Fruit fly (Drosophila melanogaster) whole organism, embryonic: ENCODE measurements around the gene defl.
A peak's percentile ranks its signal among the peaks of the same experiment; 100 is the strongest.

ENCODE experiments used
- Awh ChIP-seq: fragments of 200-800 bp; sonication (Bioruptor generic); IDR thresholded peaks from 2 replicates; pipeline ENCODE4, ENCODE4 v1.3.6; 2022; ENCODE audit warnings: missing biosample characterization, missing genetic modification characterization
- Bdp1 ChIP-seq: fragments of 200-800 bp; sonication (Bioruptor generic); optimal IDR thresholded peaks from 3 replicates; lab custom pipeline; 2016; ENCODE audit warnings: missing biosample characterization, missing genetic modification characterization
- CG10267 ChIP-seq: fragments of 200-800 bp; sonication (Bioruptor generic); optimal IDR thresholded peaks from 2 replicates; lab custom pipeline; 2018; ENCODE audit warnings: missing biosample characterization, mild to moderate bottlenecking, missing genetic modification characterization, moderate library complexity
- CG10462 ChIP-seq: fragments of 200-800 bp; sonication (Bioruptor generic); optimal IDR thresholded peaks from 2 replicates; lab custom pipeline; 2016; ENCODE audit warnings: missing biosample characterization, missing genetic modification characterization
- CG11093 ChIP-seq: fragments of 200-800 bp; sonication (Bioruptor generic); IDR thresholded peaks from 3 replicates; pipeline ENCODE4 v1.3.6; 2022; ENCODE audit warnings: missing biosample characterization, missing genetic modification characterization
- CG11504 ChIP-seq: fragments of 200-800 bp; sonication (Bioruptor generic); optimal IDR thresholded peaks from 3 replicates; lab custom pipeline; 2019; ENCODE audit warnings: missing biosample characterization, mild to moderate bottlenecking, missing genetic modification characterization, moderate library complexity
- CG12104 ChIP-seq: fragments of 200-800 bp; sonication (Bioruptor generic); optimal IDR thresholded peaks from 3 replicates; lab custom pipeline; 2016; ENCODE audit warnings: missing biosample characterization, missing genetic modification characterization
- CG13624 ChIP-seq: fragments of 200-800 bp; sonication (Bioruptor generic); optimal IDR thresholded peaks from 2 replicates; lab custom pipeline; 2016; ENCODE audit warnings: missing biosample characterization, missing genetic modification characterization
- CG15011 ChIP-seq: fragments of 200-800 bp; sonication (Bioruptor generic); optimal IDR thresholded peaks from 3 replicates; lab custom pipeline; 2018; ENCODE audit warnings: missing biosample characterization, mild to moderate bottlenecking, missing genetic modification characterization
- CG15601 ChIP-seq: fragments of 200-800 bp; sonication (Bioruptor generic); optimal IDR thresholded peaks from 3 replicates; lab custom pipeline; 2019; ENCODE audit warnings: missing biosample characterization, mild to moderate bottlenecking, missing genetic modification characterization, moderate library complexity
- CG16815 ChIP-seq: fragments of 200-800 bp; sonication (Bioruptor generic); optimal IDR thresholded peaks from 3 replicates; lab custom pipeline; 2017; ENCODE audit warnings: missing biosample characterization, mild to moderate bottlenecking, missing genetic modification characterization
- CG17186 ChIP-seq: fragments of 200-800 bp; sonication (Bioruptor generic); optimal IDR thresholded peaks from 3 replicates; lab custom pipeline; 2017; ENCODE audit warnings: missing biosample characterization, missing genetic modification reagents, missing genetic modification characterization
- CG2875 ChIP-seq: fragments of 200-800 bp; sonication (Bioruptor generic); optimal IDR thresholded peaks from 2 replicates; lab custom pipeline; 2017; ENCODE audit warnings: missing biosample characterization, mild to moderate bottlenecking, missing genetic modification characterization, missing genetic modification reagents
- CG31441 ChIP-seq: fragments of 200-800 bp; sonication (Bioruptor generic); IDR thresholded peaks from 2 replicates; pipeline ENCODE4 v1.3.6; 2022; ENCODE audit warnings: missing biosample characterization, missing genetic modification characterization
- CG4282 ChIP-seq: fragments of 200-800 bp; sonication (Bioruptor generic); optimal IDR thresholded peaks from 2 replicates; lab custom pipeline; 2016; ENCODE audit warnings: missing biosample characterization, missing genetic modification characterization
- CG6654 ChIP-seq: fragments of 200-800 bp; sonication (Bioruptor generic); optimal IDR thresholded peaks from 2 replicates; lab custom pipeline; 2017; ENCODE audit warnings: missing biosample characterization, mild to moderate bottlenecking, missing genetic modification characterization
- CG6689 ChIP-seq: fragments of 200-800 bp; sonication (Bioruptor generic); IDR thresholded peaks from 2 replicates; pipeline ENCODE4 v1.3.6; 2022; ENCODE audit warnings: missing biosample characterization, missing genetic modification characterization
- CG6813 ChIP-seq: fragments of 200-800 bp; sonication (Bioruptor generic); optimal IDR thresholded peaks from 2 replicates; lab custom pipeline; 2017; ENCODE audit warnings: missing biosample characterization, missing genetic modification characterization, mild to moderate bottlenecking, moderate library complexity, missing genetic modification reagents
- CG7987 ChIP-seq: fragments of 200-800 bp; sonication (Bioruptor generic); optimal IDR thresholded peaks from 2 replicates; lab custom pipeline; 2018; ENCODE audit warnings: missing biosample characterization, mild to moderate bottlenecking, missing genetic modification characterization, moderate library complexity
- CG8765 ChIP-seq: fragments of 200-800 bp; sonication (Bioruptor generic); IDR thresholded peaks from 2 replicates; pipeline ENCODE4 v1.3.6; 2022; ENCODE audit warnings: missing biosample characterization, missing genetic modification characterization
- CG8944 ChIP-seq: fragments of 200-800 bp; sonication (Bioruptor generic); optimal IDR thresholded peaks from 3 replicates; lab custom pipeline; 2016; ENCODE audit warnings: missing biosample characterization, missing genetic modification characterization
- CTCF ChIP-seq: fragments of 200-800 bp; sonication (Bioruptor generic); optimal IDR thresholded peaks from 2 replicates; lab custom pipeline; 2017; ENCODE audit warnings: missing biosample characterization, mild to moderate bottlenecking, missing genetic modification characterization, moderate library complexity
- D19A ChIP-seq: fragments of 200-800 bp; optimal IDR thresholded peaks from 3 replicates; lab custom pipeline; 2019; ENCODE audit warnings: missing biosample characterization, mild to moderate bottlenecking, missing genetic modification characterization, moderate library complexity
- Dp ChIP-seq: fragments of 200-800 bp; sonication (Bioruptor generic); optimal IDR thresholded peaks from 2 replicates; lab custom pipeline; 2018; ENCODE audit warnings: missing biosample characterization, mild to moderate bottlenecking, missing genetic modification characterization, moderate library complexity
- Eip74EF ChIP-seq, 2 experiments: fragments of 200-800 bp in 1 of 2; fragments of >200 bp in 1 of 2; sonication (Bioruptor generic) in 1 of 2; optimal IDR thresholded peaks; 2 replicates each; lab custom pipeline; 2017 to 2019; ENCODE audit warnings: missing biosample characterization in 2 of 2, missing genetic modification characterization in 2 of 2, mild to moderate bottlenecking in 1 of 2, moderate library complexity in 1 of 2
- HmgZ ChIP-seq: fragments of 200-800 bp; sonication (Bioruptor generic); optimal IDR thresholded peaks from 2 replicates; lab custom pipeline; 2018; ENCODE audit warnings: missing biosample characterization, mild to moderate bottlenecking, missing genetic modification characterization
- Kr ChIP-seq: fragments of 200-800 bp; sonication (Bioruptor generic); optimal IDR thresholded peaks from 2 replicates; lab custom pipeline; 2017; ENCODE audit warnings: missing biosample characterization, mild to moderate bottlenecking, missing genetic modification characterization
- Mrtf ChIP-seq: fragments of 200-800 bp; sonication (Bioruptor generic); IDR thresholded peaks from 3 replicates; pipeline ENCODE4 v1.3.6; 2022; ENCODE audit warnings: missing biosample characterization, missing genetic modification characterization
- Neu2 ChIP-seq: fragments of 200-800 bp; sonication (Bioruptor generic); optimal IDR thresholded peaks from 3 replicates; lab custom pipeline; 2016; ENCODE audit warnings: missing biosample characterization, missing genetic modification characterization, borderline replicate concordance
- Poxn ChIP-seq: fragments of 200-800 bp; sonication (Bioruptor generic); IDR thresholded peaks from 2 replicates; pipeline ENCODE4 v1.3.6; 2022; ENCODE audit warnings: missing biosample characterization, missing genetic modification characterization
- Side ChIP-seq: fragments of 200-800 bp; sonication (Bioruptor generic); optimal IDR thresholded peaks from 2 replicates; lab custom pipeline; 2016; ENCODE audit warnings: missing biosample characterization, missing genetic modification characterization
- Spps ChIP-seq: fragments of 200-800 bp; sonication (Bioruptor generic); optimal IDR thresholded peaks from 2 replicates; lab custom pipeline; 2018; ENCODE audit warnings: missing biosample characterization, mild to moderate bottlenecking, missing genetic modification characterization
- ap ChIP-seq: fragments of 200-800 bp; sonication (Bioruptor generic); IDR thresholded peaks from 2 replicates; pipeline ENCODE4 v1.3.6; 2022; ENCODE audit warnings: missing biosample characterization, missing genetic modification characterization
- ato ChIP-seq: fragments of 200-800 bp; sonication (Bioruptor generic); IDR thresholded peaks from 2 replicates; pipeline ENCODE4 v1.3.6; 2022; ENCODE audit warnings: missing biosample characterization, missing genetic modification characterization; ENCODE audit not compliant: partially characterized antibody
- crol ChIP-seq: fragments of 200-800 bp; sonication (Bioruptor generic); IDR thresholded peaks from 2 replicates; pipeline ENCODE4 v1.3.6; 2022; ENCODE audit warnings: missing biosample characterization, missing genetic modification characterization
- crp ChIP-seq, 2 experiments: fragments of 200-800 bp; sonication (Bioruptor generic); optimal IDR thresholded peaks; 2 replicates in 1 of 2; 3 replicates in 1 of 2; lab custom pipeline; 2017; ENCODE audit warnings: missing biosample characterization in 2 of 2, missing genetic modification characterization in 2 of 2, mild to moderate bottlenecking in 1 of 2, moderate library complexity in 1 of 2
- ewg ChIP-seq: fragments of 200-800 bp; sonication (Bioruptor generic); optimal IDR thresholded peaks from 3 replicates; lab custom pipeline; 2017; ENCODE audit warnings: mild to moderate bottlenecking, missing biosample characterization, missing genetic modification reagents, missing genetic modification characterization
- fd102C ChIP-seq: fragments of 200-800 bp; sonication (Bioruptor generic); optimal IDR thresholded peaks from 2 replicates; lab custom pipeline; 2018; ENCODE audit warnings: missing biosample characterization, mild to moderate bottlenecking, missing genetic modification characterization, moderate library complexity
- gt ChIP-seq: fragments of 200-800 bp; sonication (Bioruptor generic); IDR thresholded peaks from 2 replicates; pipeline ENCODE4 v1.3.6; 2022; ENCODE audit warnings: missing biosample characterization, missing genetic modification characterization
- mam ChIP-seq: fragments of 200-800 bp; sonication (Bioruptor generic); optimal IDR thresholded peaks from 3 replicates; lab custom pipeline; 2016; ENCODE audit warnings: missing biosample characterization, missing genetic modification characterization
- pfk ChIP-seq: fragments of 200-800 bp; sonication (Bioruptor generic); optimal IDR thresholded peaks from 2 replicates; lab custom pipeline; 2018; ENCODE audit warnings: missing biosample characterization, mild to moderate bottlenecking, missing genetic modification characterization, moderate library complexity
- pho ChIP-seq: fragments of 200-800 bp; sonication (Bioruptor generic); optimal IDR thresholded peaks from 2 replicates; lab custom pipeline; 2016; ENCODE audit warnings: missing biosample characterization, missing genetic modification characterization
- pzg ChIP-seq: fragments of 200-800 bp; sonication (Bioruptor generic); optimal IDR thresholded peaks from 3 replicates; lab custom pipeline; 2018; ENCODE audit warnings: missing biosample characterization, mild to moderate bottlenecking, missing genetic modification characterization, moderate library complexity
- rib ChIP-seq: fragments of 200-800 bp; sonication (Bioruptor generic); IDR thresholded peaks from 2 replicates; pipeline ENCODE4 v1.3.6; 2022; ENCODE audit warnings: missing biosample characterization, missing genetic modification characterization
- stc ChIP-seq: fragments of 200-800 bp; sonication (Bioruptor generic); IDR thresholded peaks from 2 replicates; pipeline ENCODE4 v1.3.6; 2022; ENCODE audit warnings: missing biosample characterization, missing genetic modification characterization
- tio ChIP-seq: fragments of 200-800 bp; sonication (Bioruptor generic); optimal IDR thresholded peaks from 2 replicates; lab custom pipeline; 2017; ENCODE audit warnings: missing biosample characterization, missing genetic modification characterization, inconsistent platforms
- tll ChIP-seq, 2 experiments: fragments of 200-800 bp in 1 of 2; fragments of >200 bp in 1 of 2; sonication (Bioruptor generic) in 1 of 2; optimal IDR thresholded peaks; 2 replicates each; lab custom pipeline; 2017 to 2019; ENCODE audit warnings: missing biosample characterization in 2 of 2, missing genetic modification characterization in 2 of 2, mild to moderate bottlenecking in 1 of 2, moderate library complexity in 1 of 2
- ttk ChIP-seq: fragments of 200-800 bp; sonication (Bioruptor generic); IDR thresholded peaks from 2 replicates; pipeline ENCODE4 v2.1.2; 2022; ENCODE audit warnings: missing biosample characterization, missing genetic modification characterization
- vvl ChIP-seq: fragments of 200-800 bp; sonication (Bioruptor generic); IDR thresholded peaks from 2 replicates; pipeline ENCODE4 v1.3.6; 2022; ENCODE audit warnings: missing biosample characterization, missing genetic modification characterization

The defl gene

dm6 chr3L:9713828-9714536 lies 9.2 kb upstream of the defl start, which contains the start of gene vsg (continued):
- TF ChIP-seq CG31441 (GFP tag; lab: Robert Waterston, UW) (peak; percentile 94), crp (GFP tag; optimal IDR thresholded peaks at IDR 0.05; lab: Kevin White, UChicago) (peak; percentile 0 to 77), tll (GFP tag; optimal IDR thresholded peaks at IDR 0.05; lab: Kevin White, UChicago) (no peak), Side (GFP tag; lab: Kevin White, UChicago) (peak; percentile 13), pfk (GFP tag; lab: Kevin White, UChicago) (no peak), mam (GFP tag; lab: Kevin White, UChicago) (peak; percentile 68), CG10267 (tag; lab: Kevin White, UChicago) (peak; percentile 84), CG15011 (GFP tag; lab: Kevin White, UChicago) (no peak), Neu2 (no peak), Kr (GFP tag; lab: Kevin White, UChicago) (no peak), CG7987 (no peak), CG8765 (peak; percentile 9; the same call in 1 of the 2 replicates), ewg (GFP tag; lab: Kevin White, UChicago) (peak; percentile 59), Dp (GFP tag; lab: Kevin White, UChicago) (no peak), CG11504 (peak; percentile 89), CG2875 (peak; percentile 51), Eip74EF (GFP tag; optimal IDR thresholded peaks at IDR 0.05; lab: Kevin White, UChicago) (peak in 1 of 2 experiments; percentile 64), fd102C (GFP tag; lab: Kevin White, UChicago) (no peak), CG16815 (GFP tag; lab: Kevin White, UChicago) (peak; percentile 82), stc (GFP tag; lab: Robert Waterston, UW) (peak; percentile 46; the same call in 1 of the 2 replicates), Poxn (GFP tag; lab: Robert Waterston, UW) (no peak), vvl (GFP tag; lab: Robert Waterston, UW) (peak; percentile 69), Awh (GFP tag; lab: Robert Waterston, UW) (0 out of 2 replicates have a peak, but pooled peaks have one; percentile 18), pzg (GFP tag; lab: Kevin White, UChicago) (peak; percentile 61), pho (peak; percentile 57), crol (no peak), CG17186 (no peak), CG6689 (peak; percentile 85), CG11093 (GFP tag; lab: Robert Waterston, UW) (peak; percentile 61; the same call in 2 of the 3 replicates), Spps (no peak), CG12104 (GFP tag; lab: Kevin White, UChicago) (peak; percentile 85), Mrtf (GFP tag; lab: Robert Waterston, UW) (no peak; the same call in 1 of the 3 replicates), CG6654 (peak; percentile 53), D19A (tag; lab: Kevin White, UChicago) (peak; percentile 78), HmgZ (tag; lab: Kevin White, UChicago) (peak; percentile 34), CG6813 (no peak), CG8944 (GFP tag; lab: Kevin White, UChicago) (no peak), tio (GFP tag; lab: Kevin White, UChicago) (no peak), Bdp1 (GFP tag; lab: Kevin White, UChicago) (no peak), CG4282 (GFP tag; lab: Kevin White, UChicago) (no peak), rib (GFP tag; lab: Robert Waterston, UW) (no peak), CG10462 (GFP tag; lab: Kevin White, UChicago) (peak; percentile 63), CTCF (GFP tag; lab: Kevin White, UChicago) (peak; percentile 0), ttk (peak; percentile 66), ap (GFP tag; lab: Robert Waterston, UW) (peak; percentile 54; the same call in 1 of the 2 replicates), CG13624 (GFP tag; lab: Kevin White, UChicago) (peak; percentile 78), CG15601 (peak; percentile 80), gt (GFP tag; lab: Robert Waterston, UW) (no peak), ato (GFP tag; lab: Robert Waterston, UW) (peak; percentile 89)
